Worm (Caenorhabditis elegans) whole organism, late embryonic: Measurements from ENCODE around the gene dsb-1.

ENCODE experiments used
- ceh-19 ChIP-seq: fragments of 200-800 bp; sonication (Bioruptor generic); optimal IDR thresholded peaks from 2 replicates; lab custom pipeline; 2018; ENCODE audit warnings: mild to moderate bottlenecking, missing genetic modification characterization, missing compliant biosample characterization
- dve-1 ChIP-seq: sonication (generic microtip); optimal IDR thresholded peaks from 2 replicates; lab custom pipeline; 2017; ENCODE audit warnings: antibody characterized with exemption, mild to moderate bottlenecking, missing genetic modification characterization, missing compliant biosample characterization
- madf-2 ChIP-seq: sonication (generic microtip); optimal IDR thresholded peaks from 2 replicates; lab custom pipeline; 2017; ENCODE audit warnings: missing genetic modification characterization, missing compliant biosample characterization
- pat-9 ChIP-seq: fragments of 200-800 bp; sonication (Bioruptor generic); optimal IDR thresholded peaks from 2 replicates; lab custom pipeline; 2018; ENCODE audit warnings: mild to moderate bottlenecking, missing genetic modification characterization, moderate library complexity, missing compliant biosample characterization
- unc-3 ChIP-seq, 2 experiments: fragments of 200-800 bp in 1 of 2; sonication (Bioruptor generic) in 1 of 2; sonication (generic microtip) in 1 of 2; conservative IDR thresholded peaks in 1 of 2; optimal IDR thresholded peaks in 1 of 2; 2 replicates each; pipeline versions ENCODE4 v1.3.6 to Lab custom; 2016 to 2022; ENCODE audit warnings: missing compliant biosample characterization in 2 of 2, missing genetic modification characterization in 2 of 2, missing genetic modification reagents in 1 of 2

DNA sequence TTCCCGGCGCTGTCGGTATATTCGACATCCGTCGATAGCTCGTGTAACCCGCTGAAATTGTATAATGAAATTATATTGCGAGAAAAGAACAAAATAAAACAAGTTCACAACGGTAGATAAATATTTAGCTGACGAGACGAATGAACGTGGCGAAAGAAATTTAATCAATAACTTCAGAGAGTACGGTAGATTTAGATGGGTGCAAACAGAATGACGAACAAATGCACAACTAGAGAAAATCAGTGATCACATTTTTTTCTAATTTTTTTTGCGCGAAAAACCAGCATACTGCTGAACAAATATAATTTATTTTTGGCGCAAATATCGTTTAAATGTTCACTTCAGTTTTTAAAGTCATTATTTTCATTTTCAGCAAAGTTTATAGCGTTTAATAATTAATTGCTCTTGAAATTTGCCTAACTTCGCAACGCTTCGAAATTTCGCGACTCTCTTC, 48.0 kb upstream of the dsb-1 start, which contains the start of gene sec-24.2:
- TF ChIP-seq unc-3 (GFP tag; conservative IDR thresholded peaks at IDR 0.05; lab: Robert Waterston, UW): no peak
- no peak for TF ChIP-seq unc-3 (tag; optimal IDR thresholded peaks at IDR 0.05; lab: Kevin White, UChicago)
- no peak for TF ChIP-seq ceh-19
- no peak for TF ChIP-seq pat-9 (tag; lab: Kevin White, UChicago)
- TF ChIP-seq madf-2 (tag; lab: Kevin White, UChicago): no peak
- no peak for TF ChIP-seq dve-1 (tag; lab: Kevin White, UChicago)
